Fruit fly (Drosophila melanogaster): ENCODE measurements around the gene klar.

Gene klar

dm6 chr3L:546819-547441, 6.5 kb upstream of the klar start:
- peak; percentile 89 for TF ChIP-seq fkh (GFP tag; optimal IDR thresholded peaks at IDR 0.05)
- TF ChIP-seq svp (GFP tag) = peak; percentile 58
- TF ChIP-seq salr (GFP tag; optimal IDR thresholded peaks at IDR 0.05) = no peak
- no peak for TF ChIP-seq CG32006 (GFP tag; optimal IDR thresholded peaks at IDR 0.05)
- TF ChIP-seq Hr38 (GFP tag; optimal IDR thresholded peaks at IDR 0.05) = no peak
- TF ChIP-seq CG8319 (GFP tag; optimal IDR thresholded peaks at IDR 0.05) = no peak
- TF ChIP-seq Sox102F (GFP tag; optimal IDR thresholded peaks at IDR 0.05) = peak; percentile 22
- TF ChIP-seq Eip75B (GFP tag; optimal IDR thresholded peaks at IDR 0.05) = no peak
- peak; percentile 65 for TF ChIP-seq CG31627 (GFP tag; optimal IDR thresholded peaks at IDR 0.05)
- TF ChIP-seq CG16779 (tag; optimal IDR thresholded peaks at IDR 0.05) = no peak
- TF ChIP-seq esn (GFP tag; optimal IDR thresholded peaks at IDR 0.05) = peak; percentile 59
- TF ChIP-seq CG7368 (GFP tag; optimal IDR thresholded peaks at IDR 0.05) = no peak
- TF ChIP-seq vri (GFP tag; optimal IDR thresholded peaks at IDR 0.05) = peak; percentile 24
- peak; percentile 37; the same call in 1 of the 2 replicates for TF ChIP-seq CG15336 (GFP tag; IDR thresholded peaks at IDR 0.05)
- peak; percentile 54 for TF ChIP-seq CG6163 (GFP tag; IDR thresholded peaks at IDR 0.05)
- no peak for TF ChIP-seq Blimp-1 (GFP tag; optimal IDR thresholded peaks at IDR 0.05)
- TF ChIP-seq CG11294 (GFP tag; IDR thresholded peaks at IDR 0.05) = peak; percentile 29; the same call in 1 of the 2 replicates
- no peak for TF ChIP-seq achi (GFP tag; optimal IDR thresholded peaks at IDR 0.05)
- TF ChIP-seq CG4318 (GFP tag; optimal IDR thresholded peaks at IDR 0.05) = no peak
- TF ChIP-seq CG6854 (GFP tag; optimal IDR thresholded peaks at IDR 0.05) = no peak
- TF ChIP-seq Lpt (GFP tag; optimal IDR thresholded peaks at IDR 0.05) = no peak
- TF ChIP-seq CG6808 (GFP tag; optimal IDR thresholded peaks at IDR 0.05) = no peak
- TF ChIP-seq Sox15 (GFP tag; optimal IDR thresholded peaks at IDR 0.05) = no peak
- TF ChIP-seq Met (GFP tag; optimal IDR thresholded peaks at IDR 0.05) = no peak
- peak; percentile 18 for TF ChIP-seq Hr4 (GFP tag; optimal IDR thresholded peaks at IDR 0.05)
- peak; percentile 3 for TF ChIP-seq Sox14 (GFP tag; optimal IDR thresholded peaks at IDR 0.05)
- no peak for TF ChIP-seq CG3919 (GFP tag; optimal IDR thresholded peaks at IDR 0.05)
- TF ChIP-seq CG9139 (GFP tag; optimal IDR thresholded peaks at IDR 0.05) = no peak
- TF ChIP-seq Ets21C (GFP tag; optimal IDR thresholded peaks at IDR 0.05) = peak; percentile 23
- TF ChIP-seq dsx (GFP tag; optimal IDR thresholded peaks at IDR 0.05; ENCODE audit: poor library complexity, severe bottlenecking) = no peak
- no peak for TF ChIP-seq CG11762 (GFP tag; optimal IDR thresholded peaks at IDR 0.05; ENCODE audit: insufficient read depth)
- no peak for TF ChIP-seq CG8632 (GFP tag; optimal IDR thresholded peaks at IDR 0.05)
- no peak for TF ChIP-seq spab (GFP tag; optimal IDR thresholded peaks at IDR 0.05)
- TF ChIP-seq net (GFP tag; optimal IDR thresholded peaks at IDR 0.05) = no peak
- no peak for TF ChIP-seq ss (GFP tag; optimal IDR thresholded peaks at IDR 0.05)
- TF ChIP-seq Smox (GFP tag; optimal IDR thresholded peaks at IDR 0.05) = no peak
- TF ChIP-seq CG10631 (GFP tag; optimal IDR thresholded peaks at IDR 0.05) = no peak
- TF ChIP-seq dac (GFP tag; optimal IDR thresholded peaks at IDR 0.05) = no peak
- TF ChIP-seq fd59A (GFP tag; optimal IDR thresholded peaks at IDR 0.05) = no peak
- peak; percentile 44 for TF ChIP-seq pdm3 (GFP tag; optimal IDR thresholded peaks at IDR 0.05)
- TF ChIP-seq CG34406 (GFP tag; optimal IDR thresholded peaks at IDR 0.05) = no peak
- peak; percentile 6 for TF ChIP-seq acj6 (GFP tag; optimal IDR thresholded peaks at IDR 0.05)
- TF ChIP-seq CG10669 (GFP tag; optimal IDR thresholded peaks at IDR 0.05) = no peak
- peak; percentile 50 for TF ChIP-seq cyc (GFP tag; optimal IDR thresholded peaks at IDR 0.05)
- TF ChIP-seq lz (GFP tag; optimal IDR thresholded peaks at IDR 0.05) = peak; percentile 31
- TF ChIP-seq CG8119 (GFP tag; IDR thresholded peaks at IDR 0.05) = no peak
- no peak for TF ChIP-seq Ets96B (tag; optimal IDR thresholded peaks at IDR 0.05)
- peak; percentile 64 for TF ChIP-seq Hr39 (GFP tag; optimal IDR thresholded peaks at IDR 0.05)
- TF ChIP-seq CG1621 (tag; optimal IDR thresholded peaks at IDR 0.05) = no peak
- TF ChIP-seq CG3032 (tag; optimal IDR thresholded peaks at IDR 0.05) = no peak
- TF ChIP-seq OdsH (GFP tag; optimal IDR thresholded peaks at IDR 0.05) = peak; percentile 34

All from whole organism, prepupa.